Worm (Caenorhabditis elegans) whole organism, midembryonic: ENCODE data around the gene Y97E10AR.6.

Experiments used
- T22C8.4 ChIP-seq: fragments of 200-800 bp; sonication (Bioruptor generic); IDR thresholded peaks from 2 replicates; pipeline ENCODE4 v1.3.6; 2022; ENCODE audit warnings: missing genetic modification characterization, missing compliant biosample characterization
- cog-1 ChIP-seq: sonication (generic microtip); optimal IDR thresholded peaks from 2 replicates; lab custom pipeline; 2016; ENCODE audit warnings: missing genetic modification characterization, missing compliant biosample characterization
- flt-1 ChIP-seq: fragments of 200-800 bp; sonication (Bioruptor generic); IDR thresholded peaks from 2 replicates; pipeline ENCODE4 v1.3.6; 2022; ENCODE audit warnings: missing genetic modification characterization, missing compliant biosample characterization
- klf-2 ChIP-seq: fragments of 200-800 bp; sonication (Bioruptor generic); conservative IDR thresholded peaks from 2 replicates; pipeline ENCODE4 v1.3.6; 2022; ENCODE audit warnings: missing genetic modification reagents, missing genetic modification characterization, missing compliant biosample characterization
- med-1 ChIP-seq: sonication (generic microtip); optimal IDR thresholded peaks from 2 replicates; lab custom pipeline; 2017; ENCODE audit warnings: missing genetic modification characterization, mild to moderate bottlenecking, missing compliant biosample characterization, antibody characterized with exemption, missing genetic modification reagents; ENCODE audit not compliant: insufficient read depth
- ref-1 ChIP-seq: fragments of 200-800 bp; sonication (Bioruptor generic); conservative IDR thresholded peaks from 2 replicates; pipeline ENCODE4 v1.3.6; 2022; ENCODE audit warnings: missing genetic modification reagents, missing genetic modification characterization, missing compliant biosample characterization
- tab-1 ChIP-seq: fragments of 200-800 bp; sonication (Bioruptor generic); IDR thresholded peaks from 2 replicates; pipeline ENCODE4 v1.3.6; 2022; ENCODE audit warnings: missing genetic modification characterization, missing compliant biosample characterization
- ztf-23 ChIP-seq: fragments of 200-800 bp; sonication (Bioruptor generic); IDR thresholded peaks from 2 replicates; pipeline ENCODE4 v1.3.6; 2022; ENCODE audit warnings: missing genetic modification reagents, missing genetic modification characterization, missing compliant biosample characterization
- ztf-29 ChIP-seq: fragments of 200-800 bp; sonication (Bioruptor generic); IDR thresholded peaks from 2 replicates; pipeline ENCODE4 v1.3.6; 2022; ENCODE audit warnings: missing genetic modification reagents, missing genetic modification characterization, missing compliant biosample characterization

Y97E10AR.6 gene

DNA sequence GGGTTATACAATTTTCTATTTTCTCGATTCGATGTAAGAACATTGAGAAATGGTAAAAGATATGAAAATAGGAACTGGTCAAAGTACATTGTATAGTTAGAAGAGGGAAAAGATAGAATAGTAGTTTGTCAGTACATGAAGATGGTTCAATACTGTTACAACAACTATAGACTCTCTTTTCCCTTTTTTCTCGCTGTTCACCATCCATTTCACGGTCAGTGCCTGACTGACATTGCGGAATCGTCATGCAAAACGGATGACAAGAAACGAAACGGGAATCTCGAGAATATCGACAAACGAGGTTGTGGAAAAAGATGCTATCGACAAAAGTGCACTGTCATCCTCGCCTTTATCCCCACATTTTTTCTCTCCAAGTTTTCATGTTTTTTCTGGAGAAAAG lies 29.9 kb upstream of the Y97E10AR.6 start:
- TF ChIP-seq cog-1 (no peak), ref-1 (GFP tag; lab: Robert Waterston, UW) (no peak), med-1 (GFP tag; lab: Kevin White, UChicago) (no peak), ztf-29 (GFP tag; lab: Robert Waterston, UW) (no peak), T22C8.4 (GFP tag; lab: Robert Waterston, UW) (no peak), ztf-23 (no peak), klf-2 (no peak), tab-1 (no peak), flt-1 (GFP tag; lab: Robert Waterston, UW) (no peak)

DNA sequence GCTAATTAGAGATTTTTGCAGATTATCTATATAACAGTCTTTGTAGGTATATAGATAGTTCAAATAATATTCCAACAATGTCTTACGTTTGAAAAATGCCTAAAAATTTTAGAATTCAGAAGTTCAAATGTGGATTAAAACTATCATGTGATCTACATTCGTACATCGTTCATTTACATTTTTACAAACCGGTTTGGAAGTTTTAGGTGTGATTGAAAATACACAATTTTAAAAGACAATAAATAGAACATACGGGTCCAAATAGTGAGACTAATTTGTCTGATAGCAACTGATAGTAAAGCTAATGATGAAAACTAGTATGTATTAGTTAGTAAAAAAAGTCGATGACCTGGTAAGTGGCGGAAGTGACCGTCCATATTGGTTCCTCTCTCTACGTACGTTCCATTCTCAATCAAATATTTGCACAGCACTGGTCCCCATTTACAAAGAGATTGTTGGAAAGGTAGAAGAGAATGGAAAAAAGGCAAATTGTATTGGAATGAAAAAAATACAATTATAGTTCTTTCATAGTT lies 27.7 kb upstream of the Y97E10AR.6 start:
- TF ChIP-seq med-1 (GFP tag; lab: Kevin White, UChicago): no peak
- TF ChIP-seq klf-2: no peak
- no peak for TF ChIP-seq cog-1
- TF ChIP-seq tab-1: no peak
- no peak for TF ChIP-seq T22C8.4 (GFP tag; lab: Robert Waterston, UW)
- TF ChIP-seq flt-1 (GFP tag; lab: Robert Waterston, UW): no peak
- no peak for TF ChIP-seq ztf-23
- no peak for TF ChIP-seq ref-1 (GFP tag; lab: Robert Waterston, UW)
- no peak for TF ChIP-seq ztf-29 (GFP tag; lab: Robert Waterston, UW)

DNA sequence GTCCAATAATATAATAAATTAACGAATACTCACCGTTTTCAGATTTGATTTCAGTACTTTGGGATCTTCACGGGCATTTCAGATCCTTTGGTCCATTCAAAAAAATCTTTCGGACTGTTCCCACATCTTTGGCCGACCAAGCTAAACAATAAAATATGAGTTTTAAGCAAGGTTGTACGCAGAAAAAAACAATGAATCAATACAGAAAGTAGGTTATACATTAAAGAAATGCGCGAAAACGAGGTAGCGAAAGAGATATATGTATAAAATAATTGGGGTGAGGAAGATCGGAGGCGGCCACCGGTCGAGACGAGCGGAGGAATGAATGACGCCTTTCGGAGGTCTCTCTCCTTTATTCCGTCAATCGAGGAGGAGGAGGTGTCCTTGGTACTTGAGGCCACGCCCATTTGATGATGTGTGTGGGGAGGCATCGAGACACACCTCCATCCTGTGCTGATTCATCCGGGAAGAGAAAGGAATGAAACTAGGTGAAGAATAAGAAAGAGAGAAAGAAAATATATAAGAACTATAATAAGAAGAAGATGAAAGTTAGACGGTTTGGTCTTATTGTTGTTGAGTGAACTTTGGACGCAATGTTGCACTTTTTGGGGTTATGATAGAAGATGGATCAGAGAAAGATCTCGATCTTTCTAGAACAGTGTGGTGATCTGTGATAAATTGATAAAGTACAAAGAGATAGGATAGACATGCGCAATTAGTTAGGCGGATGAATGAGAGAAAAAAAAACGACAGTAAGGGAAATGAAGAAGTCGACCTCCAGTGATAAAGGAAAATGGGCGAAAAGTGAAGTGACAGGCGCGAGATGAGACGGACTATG lies 26.7 kb upstream of the Y97E10AR.6 start:
- no peak for TF ChIP-seq ztf-29 (GFP tag; lab: Robert Waterston, UW)
- no peak for TF ChIP-seq ztf-23
- TF ChIP-seq T22C8.4 (GFP tag; lab: Robert Waterston, UW): no peak
- no peak for TF ChIP-seq cog-1
- no peak for TF ChIP-seq med-1 (GFP tag; lab: Kevin White, UChicago)
- no peak for TF ChIP-seq flt-1 (GFP tag; lab: Robert Waterston, UW)
- no peak for TF ChIP-seq ref-1 (GFP tag; lab: Robert Waterston, UW)
- no peak for TF ChIP-seq tab-1

DNA sequence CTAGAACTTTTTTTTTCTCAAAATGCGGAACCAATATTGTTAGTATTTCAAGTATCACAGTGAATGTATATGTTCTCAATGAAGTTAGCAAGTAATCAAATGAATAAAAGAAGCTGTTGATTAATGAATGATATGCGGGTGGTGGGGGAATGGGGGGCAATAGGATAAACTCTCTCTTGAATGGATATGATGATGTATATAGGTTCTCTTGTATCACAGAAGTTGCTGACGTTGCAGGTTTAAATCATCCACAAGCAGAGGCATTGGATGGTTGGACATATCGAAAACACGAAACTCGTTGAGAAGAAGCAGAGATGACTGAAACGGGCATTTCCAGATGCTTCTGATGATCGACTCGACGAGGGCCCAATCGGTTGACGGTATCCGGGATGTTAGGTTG lies 25.9 kb upstream of the Y97E10AR.6 start:
- no peak for TF ChIP-seq klf-2
- peak; percentile 58; the same call in 1 of the 2 replicates for TF ChIP-seq flt-1 (GFP tag; lab: Robert Waterston, UW)
- no peak for TF ChIP-seq tab-1
- no peak for TF ChIP-seq ref-1 (GFP tag; lab: Robert Waterston, UW)
- no peak for TF ChIP-seq med-1 (GFP tag; lab: Kevin White, UChicago)
- TF ChIP-seq cog-1: no peak

DNA sequence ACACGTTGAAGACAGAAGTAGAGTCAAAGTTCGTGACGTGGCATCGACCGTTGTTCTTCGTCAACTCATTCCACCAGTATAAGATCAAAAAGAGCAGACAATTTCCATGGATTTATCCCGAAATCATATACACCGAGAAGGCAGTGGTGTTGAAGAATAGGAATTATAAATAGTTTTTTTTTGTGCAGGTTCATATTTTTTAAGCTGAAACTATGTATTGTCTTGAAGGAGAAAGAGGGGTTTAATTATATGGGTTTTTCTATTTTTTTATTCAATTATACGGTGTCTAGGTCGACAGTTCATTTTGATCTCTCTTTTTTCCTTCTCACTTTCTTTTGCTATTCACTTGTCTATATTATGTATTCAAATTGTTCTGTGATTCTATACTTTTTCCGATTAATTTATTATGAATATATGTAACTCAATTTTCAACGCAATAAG lies 25.4 kb upstream of the Y97E10AR.6 start:
- TF ChIP-seq klf-2 (no peak), T22C8.4 (GFP tag; lab: Robert Waterston, UW) (no peak), flt-1 (GFP tag; lab: Robert Waterston, UW) (peak; percentile 38), cog-1 (no peak), ztf-29 (GFP tag; lab: Robert Waterston, UW) (no peak), ztf-23 (peak; percentile 56; the same call in 1 of the 2 replicates), tab-1 (no peak), med-1 (GFP tag; lab: Kevin White, UChicago) (no peak)

DNA sequence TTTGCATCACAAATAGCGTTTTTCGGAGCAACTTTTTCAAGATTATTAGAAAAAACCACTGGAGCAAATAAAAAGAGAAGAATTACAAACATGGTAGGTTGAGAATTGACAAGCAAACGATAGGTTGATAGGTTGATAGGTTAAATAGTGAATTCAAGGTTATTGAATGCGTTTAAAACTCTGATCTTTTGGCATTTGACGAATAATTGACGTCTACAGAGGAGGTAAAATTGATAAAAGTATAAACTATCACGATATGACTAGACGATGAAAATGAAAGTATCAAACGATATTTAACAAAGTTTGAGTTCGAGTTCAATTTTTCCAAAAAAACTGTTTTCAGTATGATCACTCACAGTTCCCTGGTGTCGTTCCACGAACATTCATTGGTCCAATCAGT lies 22.2 kb upstream of the Y97E10AR.6 start, which contains the start of gene ZC513.14:
TSS of gene ZC513.14 (minus strand) at position 101 of the 400 bp plus-strand sequence.
- no peak for TF ChIP-seq ztf-23
- no peak for TF ChIP-seq klf-2
- TF ChIP-seq tab-1: no peak
- no peak for TF ChIP-seq flt-1 (GFP tag; lab: Robert Waterston, UW)
- TF ChIP-seq ref-1 (GFP tag; lab: Robert Waterston, UW): no peak
- no peak for TF ChIP-seq med-1 (GFP tag; lab: Kevin White, UChicago)
- no peak for TF ChIP-seq ztf-29 (GFP tag; lab: Robert Waterston, UW)
- no peak for TF ChIP-seq T22C8.4 (GFP tag; lab: Robert Waterston, UW)
- TF ChIP-seq cog-1: no peak

DNA sequence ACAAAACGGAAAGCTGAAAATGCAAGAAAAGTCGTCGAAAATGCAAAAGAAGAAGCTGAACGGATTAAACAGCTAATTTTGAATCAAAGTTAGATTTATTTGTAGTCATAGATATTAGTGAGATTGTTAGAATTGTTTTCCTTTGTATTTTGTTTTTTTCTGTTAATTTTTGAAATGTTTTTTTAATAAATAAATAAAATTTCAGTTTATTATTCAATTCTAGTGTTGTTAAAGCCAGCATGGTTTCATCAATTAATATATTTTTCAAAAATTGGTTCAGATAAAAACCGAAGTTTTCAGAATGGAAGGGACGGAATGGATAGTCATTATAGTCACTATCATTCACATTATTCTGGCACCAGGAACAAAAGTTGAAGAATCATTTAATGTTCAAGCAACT lies 21.1 kb upstream of the Y97E10AR.6 start, which contains the start of gene algn-12:
TSS of gene algn-12 (plus strand) at position 301 of the 400 bp plus-strand sequence.
- TF ChIP-seq flt-1 (GFP tag; lab: Robert Waterston, UW): no peak
- TF ChIP-seq ref-1 (GFP tag; lab: Robert Waterston, UW): no peak
- no peak for TF ChIP-seq klf-2
- no peak for TF ChIP-seq ztf-23
- TF ChIP-seq ztf-29 (GFP tag; lab: Robert Waterston, UW): no peak
- TF ChIP-seq med-1 (GFP tag; lab: Kevin White, UChicago): no peak
- TF ChIP-seq cog-1: no peak
- TF ChIP-seq T22C8.4 (GFP tag; lab: Robert Waterston, UW): no peak
- no peak for TF ChIP-seq tab-1

DNA sequence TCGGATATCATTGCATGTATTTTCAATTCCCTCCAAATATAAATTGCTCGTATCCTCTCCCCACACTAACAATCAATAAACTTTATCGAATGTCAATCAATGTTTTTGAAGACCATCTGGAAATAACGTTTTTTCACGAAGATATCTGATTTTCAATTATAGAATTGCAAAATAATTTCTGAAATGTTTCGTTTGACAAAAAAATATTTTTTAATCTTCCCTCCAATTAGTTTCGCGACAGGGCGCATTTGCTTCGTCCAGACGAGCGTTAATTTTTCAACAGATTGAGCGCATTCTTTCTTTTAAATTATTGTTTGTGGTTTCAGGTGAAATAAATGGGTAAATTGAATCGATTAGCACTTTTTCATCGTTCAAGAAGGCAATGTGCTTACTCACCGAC lies 17.4 kb upstream of the Y97E10AR.6 start, which contains the start of gene vars-1:
TSS of gene vars-1 (plus strand) at position 291 of the 400 bp plus-strand sequence.
- TF ChIP-seq tab-1: no peak
- TF ChIP-seq flt-1 (GFP tag; lab: Robert Waterston, UW): no peak
- no peak for TF ChIP-seq T22C8.4 (GFP tag; lab: Robert Waterston, UW)
- TF ChIP-seq klf-2: no peak
- TF ChIP-seq ztf-29 (GFP tag; lab: Robert Waterston, UW): no peak
- TF ChIP-seq med-1 (GFP tag; lab: Kevin White, UChicago): no peak
- TF ChIP-seq ref-1 (GFP tag; lab: Robert Waterston, UW): no peak
- TF ChIP-seq ztf-23: no peak
- no peak for TF ChIP-seq cog-1

DNA sequence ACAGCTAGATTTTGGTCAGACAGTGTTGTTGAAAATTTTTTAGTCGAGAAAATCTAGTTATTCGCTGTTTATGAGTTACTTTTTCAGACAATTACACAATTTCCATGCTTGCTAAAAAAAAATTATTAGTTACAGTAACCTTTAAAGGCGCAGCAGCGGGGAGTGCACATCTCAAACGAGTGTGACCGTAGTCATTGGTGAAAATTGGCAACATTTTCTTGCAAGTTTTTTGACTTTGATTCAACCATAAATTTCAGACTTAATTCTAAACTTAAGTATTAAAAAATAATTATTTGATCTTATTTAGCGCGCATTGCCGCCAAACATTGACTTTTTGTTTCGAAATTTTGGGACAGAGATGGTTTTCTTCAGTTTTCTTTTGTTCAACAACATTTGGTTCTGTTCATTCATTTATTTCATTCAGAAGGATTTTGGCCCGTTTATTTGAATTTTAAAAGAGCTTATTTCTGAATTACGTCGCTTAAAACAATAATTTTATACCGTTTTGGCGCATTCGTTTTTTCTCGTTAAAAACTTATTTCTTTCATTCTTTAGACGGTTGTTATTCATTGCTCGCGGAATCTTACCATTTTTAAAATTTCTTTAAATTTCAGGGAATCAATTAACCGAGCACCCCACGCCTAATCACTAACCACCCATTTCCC lies 15.2 kb upstream of the Y97E10AR.6 start, which contains the start of gene oma-2:
TSS of gene oma-2 (plus strand) at position 615 of the 665 bp plus-strand sequence.
- TF ChIP-seq T22C8.4 (GFP tag; lab: Robert Waterston, UW) (no peak), tab-1 (no peak), ztf-23 (no peak), ref-1 (GFP tag; lab: Robert Waterston, UW) (no peak), flt-1 (GFP tag; lab: Robert Waterston, UW) (no peak), cog-1 (no peak), ztf-29 (GFP tag; lab: Robert Waterston, UW) (no peak), med-1 (GFP tag; lab: Kevin White, UChicago) (no peak), klf-2 (no peak)
